Worm (Caenorhabditis elegans) whole organism, midembryonic: ENCODE results near the gene C09H10.5.
A peak's percentile ranks its signal among the peaks of the same experiment; 100 is the strongest.

Experiments used
- T22C8.4 ChIP-seq: fragments of 200-800 bp; sonication (Bioruptor generic); IDR thresholded peaks from 2 replicates; pipeline ENCODE4 v1.3.6; 2022; ENCODE audit warnings: missing genetic modification characterization, missing compliant biosample characterization
- cog-1 ChIP-seq: sonication (generic microtip); optimal IDR thresholded peaks from 2 replicates; lab custom pipeline; 2016; ENCODE audit warnings: missing genetic modification characterization, missing compliant biosample characterization
- flt-1 ChIP-seq: fragments of 200-800 bp; sonication (Bioruptor generic); IDR thresholded peaks from 2 replicates; pipeline ENCODE4 v1.3.6; 2022; ENCODE audit warnings: missing genetic modification characterization, missing compliant biosample characterization
- klf-2 ChIP-seq: fragments of 200-800 bp; sonication (Bioruptor generic); conservative IDR thresholded peaks from 2 replicates; pipeline ENCODE4 v1.3.6; 2022; ENCODE audit warnings: missing genetic modification reagents, missing genetic modification characterization, missing compliant biosample characterization
- med-1 ChIP-seq: sonication (generic microtip); optimal IDR thresholded peaks from 2 replicates; lab custom pipeline; 2017; ENCODE audit warnings: missing genetic modification characterization, mild to moderate bottlenecking, missing compliant biosample characterization, antibody characterized with exemption, missing genetic modification reagents; ENCODE audit not compliant: insufficient read depth
- ref-1 ChIP-seq: fragments of 200-800 bp; sonication (Bioruptor generic); conservative IDR thresholded peaks from 2 replicates; pipeline ENCODE4 v1.3.6; 2022; ENCODE audit warnings: missing genetic modification reagents, missing genetic modification characterization, missing compliant biosample characterization
- tab-1 ChIP-seq: fragments of 200-800 bp; sonication (Bioruptor generic); IDR thresholded peaks from 2 replicates; pipeline ENCODE4 v1.3.6; 2022; ENCODE audit warnings: missing genetic modification characterization, missing compliant biosample characterization
- ztf-23 ChIP-seq: fragments of 200-800 bp; sonication (Bioruptor generic); IDR thresholded peaks from 2 replicates; pipeline ENCODE4 v1.3.6; 2022; ENCODE audit warnings: missing genetic modification reagents, missing genetic modification characterization, missing compliant biosample characterization
- ztf-29 ChIP-seq: fragments of 200-800 bp; sonication (Bioruptor generic); IDR thresholded peaks from 2 replicates; pipeline ENCODE4 v1.3.6; 2022; ENCODE audit warnings: missing genetic modification reagents, missing genetic modification characterization, missing compliant biosample characterization

The C09H10.5 gene

ce11 chrII:11091577-11091976 lies 12.0 kb downstream of the C09H10.5 start:
- no peak for TF ChIP-seq ref-1
- no peak for TF ChIP-seq ztf-23 (GFP tag; lab: Robert Waterston, UW)
- no peak for TF ChIP-seq flt-1 (GFP tag; lab: Robert Waterston, UW)
- TF ChIP-seq med-1 (GFP tag; lab: Kevin White, UChicago): no peak
- TF ChIP-seq ztf-29 (GFP tag; lab: Robert Waterston, UW): no peak
- no peak for TF ChIP-seq cog-1 (tag; lab: Kevin White, UChicago)
- TF ChIP-seq T22C8.4 (GFP tag; lab: Robert Waterston, UW): no peak
- TF ChIP-seq klf-2 (GFP tag; lab: Robert Waterston, UW): no peak
- no peak for TF ChIP-seq tab-1 (GFP tag; lab: Robert Waterston, UW)

ce11 chrII:11089356-11089755 lies 14.2 kb downstream of the C09H10.5 start, which contains the start of gene unc-53:
Gene unc-53, minus strand, starts transcription at chrII:11089456.
- TF ChIP-seq ztf-23 (GFP tag; lab: Robert Waterston, UW) (no peak), cog-1 (tag; lab: Kevin White, UChicago) (no peak), ztf-29 (GFP tag; lab: Robert Waterston, UW) (no peak), med-1 (GFP tag; lab: Kevin White, UChicago) (no peak), T22C8.4 (GFP tag; lab: Robert Waterston, UW) (no peak), flt-1 (GFP tag; lab: Robert Waterston, UW) (no peak), klf-2 (GFP tag; lab: Robert Waterston, UW) (no peak), ref-1 (no peak), tab-1 (GFP tag; lab: Robert Waterston, UW) (no peak)

ce11 chrII:11088137-11088536 lies 15.4 kb downstream of the C09H10.5 start:
- TF ChIP-seq T22C8.4 (GFP tag; lab: Robert Waterston, UW) (no peak), klf-2 (GFP tag; lab: Robert Waterston, UW) (no peak), tab-1 (GFP tag; lab: Robert Waterston, UW) (no peak), med-1 (GFP tag; lab: Kevin White, UChicago) (no peak), flt-1 (GFP tag; lab: Robert Waterston, UW) (no peak), ref-1 (no peak), cog-1 (tag; lab: Kevin White, UChicago) (no peak), ztf-29 (GFP tag; lab: Robert Waterston, UW) (no peak), ztf-23 (GFP tag; lab: Robert Waterston, UW) (no peak)

- no peak for TF ChIP-seq ref-1
These were observed 16.8 kb downstream of the C09H10.5 start for ce11 chrII:11086770-11087169.

ce11 chrII:11076550-11076949 lies 27.0 kb downstream of the C09H10.5 start:
- no peak for TF ChIP-seq ztf-29 (GFP tag; lab: Robert Waterston, UW)
- no peak for TF ChIP-seq cog-1 (tag; lab: Kevin White, UChicago)
- TF ChIP-seq klf-2 (GFP tag; lab: Robert Waterston, UW): no peak
- TF ChIP-seq med-1 (GFP tag; lab: Kevin White, UChicago): no peak
- TF ChIP-seq T22C8.4 (GFP tag; lab: Robert Waterston, UW): no peak
- no peak for TF ChIP-seq ztf-23 (GFP tag; lab: Robert Waterston, UW)
- no peak for TF ChIP-seq flt-1 (GFP tag; lab: Robert Waterston, UW)
- no peak for TF ChIP-seq ref-1
- TF ChIP-seq tab-1 (GFP tag; lab: Robert Waterston, UW): no peak

ce11 chrII:11072565-11072964 lies 31.0 kb downstream of the C09H10.5 start:
- TF ChIP-seq cog-1 (tag; lab: Kevin White, UChicago) (no peak), tab-1 (GFP tag; lab: Robert Waterston, UW) (no peak), flt-1 (GFP tag; lab: Robert Waterston, UW) (no peak), ztf-29 (GFP tag; lab: Robert Waterston, UW) (no peak), T22C8.4 (GFP tag; lab: Robert Waterston, UW) (no peak), med-1 (GFP tag; lab: Kevin White, UChicago) (no peak), klf-2 (GFP tag; lab: Robert Waterston, UW) (no peak), ref-1 (no peak), ztf-23 (GFP tag; lab: Robert Waterston, UW) (no peak)

- TF ChIP-seq ref-1 (no peak), ztf-23 (GFP tag; lab: Robert Waterston, UW) (no peak), klf-2 (GFP tag; lab: Robert Waterston, UW) (no peak), ztf-29 (GFP tag; lab: Robert Waterston, UW) (no peak), med-1 (GFP tag; lab: Kevin White, UChicago) (no peak), tab-1 (GFP tag; lab: Robert Waterston, UW) (no peak), T22C8.4 (GFP tag; lab: Robert Waterston, UW) (no peak), flt-1 (GFP tag; lab: Robert Waterston, UW) (no peak), cog-1 (tag; lab: Kevin White, UChicago) (no peak)
These were observed 39.3 kb downstream of the C09H10.5 start for ce11 chrII:11064191-11064695.

- TF ChIP-seq T22C8.4 (GFP tag; lab: Robert Waterston, UW): no peak
- TF ChIP-seq cog-1 (tag; lab: Kevin White, UChicago): no peak
- no peak for TF ChIP-seq ztf-29 (GFP tag; lab: Robert Waterston, UW)
- TF ChIP-seq klf-2 (GFP tag; lab: Robert Waterston, UW): no peak
- no peak for TF ChIP-seq flt-1 (GFP tag; lab: Robert Waterston, UW)
- TF ChIP-seq ztf-23 (GFP tag; lab: Robert Waterston, UW): no peak
- no peak for TF ChIP-seq ref-1
- TF ChIP-seq med-1 (GFP tag; lab: Kevin White, UChicago): no peak
- no peak for TF ChIP-seq tab-1 (GFP tag; lab: Robert Waterston, UW)
These were observed 46.3 kb downstream of the C09H10.5 start for ce11 chrII:11057256-11057655.

- TF ChIP-seq ztf-29 (GFP tag; lab: Robert Waterston, UW) (no peak), med-1 (GFP tag; lab: Kevin White, UChicago) (no peak), ztf-23 (GFP tag; lab: Robert Waterston, UW) (no peak), T22C8.4 (GFP tag; lab: Robert Waterston, UW) (0 out of 2 replicates have a peak, but pooled peaks have one; percentile 13), tab-1 (GFP tag; lab: Robert Waterston, UW) (no peak), klf-2 (GFP tag; lab: Robert Waterston, UW) (no peak), cog-1 (tag; lab: Kevin White, UChicago) (no peak)
These were observed 48.3 kb downstream of the C09H10.5 start, which contains the start of gene F45E10.2 for ce11 chrII:11055223-11055622. Gene F45E10.2, minus strand, starts transcription at chrII:11055323.
